Worm (Caenorhabditis elegans): ENCODE data around the gene ZK1073.1.

The ZK1073.1 gene

DNA sequence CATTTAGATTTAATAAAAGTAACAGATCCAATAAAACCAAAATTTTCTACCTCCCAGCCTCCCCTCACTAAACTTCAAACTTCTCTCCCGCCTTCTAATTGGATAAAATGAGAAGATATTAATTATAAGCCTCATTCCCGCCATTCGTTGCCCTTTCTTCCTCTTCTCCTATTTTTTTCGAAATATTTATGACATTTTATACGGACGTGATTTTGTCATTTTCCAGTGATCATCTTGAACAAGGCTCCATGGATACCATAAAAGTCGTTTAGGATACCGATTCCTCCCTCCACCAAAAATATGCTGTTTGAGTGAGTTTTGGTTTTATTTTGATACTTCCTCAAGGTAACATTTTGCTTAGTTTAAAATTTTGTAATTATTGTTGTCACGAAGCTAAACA, 25.3 kb downstream of the ZK1073.1 start, which contains the start of gene ZK1073.2:
ZK1073.2 (plus strand) TSS at position 301 of the 400 bp plus-strand sequence.
- TF ChIP-seq ceh-19 (GFP tag; optimal IDR thresholded peaks at IDR 0.05) (no peak), tbx-2 (tag; optimal IDR thresholded peaks at IDR 0.05) (no peak), che-1 (tag; optimal IDR thresholded peaks at IDR 0.05) (no peak), hlh-13 (GFP tag; optimal IDR thresholded peaks at IDR 0.05) (no peak), fkh-10 (GFP tag; optimal IDR thresholded peaks at IDR 0.05) (no peak), hlh-8 (tag; optimal IDR thresholded peaks at IDR 0.05) (no peak), ets-4 (tag; optimal IDR thresholded peaks at IDR 0.05) (no peak), elt-4 (tag; optimal IDR thresholded peaks at IDR 0.05) (no peak), tbx-7 (tag; optimal IDR thresholded peaks at IDR 0.05) (no peak), eyg-1 (tag; optimal IDR thresholded peaks at IDR 0.05) (no peak), nhr-232 (tag; optimal IDR thresholded peaks at IDR 0.05) (no peak), fax-1 (tag; optimal IDR thresholded peaks at IDR 0.05) (no peak)

DNA sequence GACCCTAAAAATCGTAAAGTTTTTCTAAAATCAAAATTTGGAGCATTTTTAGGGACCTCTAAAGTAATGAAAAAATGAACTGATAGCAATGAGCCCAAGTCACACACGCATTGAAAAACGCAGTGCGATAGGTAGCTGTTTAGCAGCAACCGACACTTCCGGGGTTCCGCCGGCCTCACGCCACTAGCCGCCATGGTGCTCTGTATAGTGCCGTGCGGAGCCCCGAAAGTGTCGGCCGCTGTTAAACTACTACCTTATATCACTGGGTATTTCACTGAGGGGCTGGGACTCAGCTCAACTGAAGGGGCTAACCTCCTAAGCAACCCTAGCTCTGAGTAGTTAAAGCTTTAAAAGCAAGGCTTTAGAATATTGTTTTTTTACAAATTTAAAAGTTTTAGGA, 29.4 kb downstream of the ZK1073.1 start:
- TF ChIP-seq nfya-1 (tag; optimal IDR thresholded peaks at IDR 0.05), result no peak
- TF ChIP-seq C38D4.7 (GFP tag; optimal IDR thresholded peaks at IDR 0.05), result no peak
- no peak for TF ChIP-seq ceh-22 (tag; optimal IDR thresholded peaks at IDR 0.05)
- TF ChIP-seq pros-1 (tag; optimal IDR thresholded peaks at IDR 0.05), result no peak

DNA sequence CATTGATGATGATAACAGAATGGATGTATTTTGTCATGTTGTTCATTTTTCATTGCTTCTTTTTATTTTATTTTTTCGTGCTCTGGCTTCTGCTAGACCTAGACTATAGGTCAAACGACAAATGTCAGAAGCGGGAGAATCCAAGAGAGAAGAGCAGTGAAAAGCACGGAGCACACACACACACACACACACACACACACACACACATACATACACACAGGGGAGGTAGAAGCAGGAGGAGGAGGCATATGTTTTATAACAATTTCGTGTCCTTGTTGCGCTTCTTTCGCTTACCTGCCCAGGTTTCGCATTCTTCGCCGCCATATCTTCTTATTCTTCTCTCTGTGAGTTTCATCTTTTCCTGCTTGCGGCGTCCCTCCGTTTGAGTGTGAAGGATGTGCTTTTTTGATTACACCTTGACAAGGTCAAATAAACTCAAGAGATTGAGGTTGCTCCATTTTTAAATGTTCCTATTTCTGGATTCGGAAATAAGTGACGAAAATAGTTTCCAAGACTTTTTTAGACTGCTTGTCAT, 30.5 kb downstream of the ZK1073.1 start:
- TF ChIP-seq zip-5 (tag; optimal IDR thresholded peaks at IDR 0.05) (no peak), ceh-18 (tag; optimal IDR thresholded peaks at IDR 0.05) (peak; percentile 61)

DNA sequence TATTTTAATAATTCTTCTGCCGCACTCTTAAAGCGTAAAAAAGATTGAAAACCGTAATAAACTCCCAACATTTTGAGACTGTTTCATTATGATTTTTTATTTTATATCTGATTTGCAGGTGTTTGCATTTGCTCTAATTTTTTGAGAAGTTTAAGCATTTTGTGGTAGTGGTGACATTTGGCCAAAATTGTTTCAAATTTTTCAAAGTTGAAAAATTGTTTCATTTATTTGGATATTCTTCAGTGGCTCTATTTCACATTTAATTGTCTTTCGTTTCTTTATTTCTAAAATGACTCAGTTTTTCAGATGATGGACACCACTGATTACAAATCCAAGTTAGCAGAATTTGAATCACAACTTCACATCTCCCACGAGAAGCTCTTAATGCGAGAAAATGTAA, 34.3 kb downstream of the ZK1073.1 start, which contains the start of gene C30F2.5:
C30F2.5 (plus strand) TSS at position 301 of the 400 bp plus-strand sequence.
- no peak for TF ChIP-seq K02D7.2 (tag; optimal IDR thresholded peaks at IDR 0.05)
- TF ChIP-seq ceh-31 (tag; optimal IDR thresholded peaks at IDR 0.05), result no peak
- no peak for TF ChIP-seq fkh-6 (tag; optimal IDR thresholded peaks at IDR 0.05)
- TF ChIP-seq elt-4 (tag; optimal IDR thresholded peaks at IDR 0.05), result no peak
- TF ChIP-seq unc-42 (tag; optimal IDR thresholded peaks at IDR 0.05), result no peak
- TF ChIP-seq pha-2 (tag; optimal IDR thresholded peaks at IDR 0.05), result no peak
- TF ChIP-seq sox-2 (GFP tag; IDR thresholded peaks at IDR 0.05), result no peak
- no peak for TF ChIP-seq C08G9.2 (tag; optimal IDR thresholded peaks at IDR 0.05)
- no peak for TF ChIP-seq elt-2 (tag; optimal IDR thresholded peaks at IDR 0.05)
- no peak for TF ChIP-seq ceh-9 (tag; optimal IDR thresholded peaks at IDR 0.05)
- no peak for TF ChIP-seq ets-4 (tag; optimal IDR thresholded peaks at IDR 0.05)
- no peak for TF ChIP-seq ceh-22 (tag; optimal IDR thresholded peaks at IDR 0.05)
- no peak for TF ChIP-seq mec-3 (tag; optimal IDR thresholded peaks at IDR 0.05; ENCODE audit: borderline replicate concordance)

DNA sequence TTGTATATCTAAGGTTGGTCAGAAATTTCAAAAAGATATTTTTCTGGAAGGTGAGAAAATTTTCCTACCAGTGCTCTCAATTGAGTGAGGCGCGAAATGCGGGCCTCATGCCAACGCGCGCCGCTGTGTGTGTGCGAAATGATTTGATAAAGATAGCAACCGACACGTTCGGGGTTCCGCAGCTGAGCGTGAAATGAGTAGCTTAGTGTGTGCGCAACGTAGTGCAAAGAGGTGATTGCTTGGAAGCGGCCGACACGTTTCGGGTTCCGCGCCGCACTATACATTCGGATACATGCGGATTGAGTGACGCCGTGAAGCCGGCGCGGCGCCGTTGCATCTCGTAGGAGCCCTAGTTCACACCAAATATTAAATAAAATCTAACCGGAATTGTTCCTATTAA, 37.5 kb downstream of the ZK1073.1 start:
- TF ChIP-seq T23F11.4 (GFP tag; optimal IDR thresholded peaks at IDR 0.05) (no peak), fkh-10 (GFP tag; optimal IDR thresholded peaks at IDR 0.05) (no peak), tbx-7 (tag; optimal IDR thresholded peaks at IDR 0.05) (no peak), nhr-232 (tag; optimal IDR thresholded peaks at IDR 0.05) (no peak), K02D7.2 (tag; optimal IDR thresholded peaks at IDR 0.05) (no peak), hlh-13 (GFP tag; optimal IDR thresholded peaks at IDR 0.05) (no peak)

DNA sequence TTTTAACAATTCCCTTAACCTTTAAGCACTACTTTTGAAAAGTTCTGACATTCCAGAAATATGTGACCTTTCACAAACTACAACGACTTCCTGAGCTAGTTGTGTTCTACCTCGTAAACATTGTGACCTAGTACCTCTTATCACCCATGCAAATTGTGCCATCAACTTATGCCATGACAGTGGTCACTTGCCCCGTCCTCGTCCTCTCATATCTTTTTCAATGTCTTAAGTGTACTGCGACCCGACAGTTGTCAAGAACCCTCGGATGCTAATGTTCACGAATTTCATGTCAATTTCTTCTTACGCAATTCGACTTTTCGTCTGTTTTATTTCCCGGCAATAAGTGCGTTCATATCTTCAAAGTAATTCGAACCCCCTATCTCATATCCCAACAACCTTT, 40.8 kb downstream of the ZK1073.1 start:
- TF ChIP-seq hlh-15 (tag; optimal IDR thresholded peaks at IDR 0.05) (no peak), pat-9 (tag; optimal IDR thresholded peaks at IDR 0.05) (no peak), che-1 (tag; optimal IDR thresholded peaks at IDR 0.05) (no peak), ceh-22 (tag; optimal IDR thresholded peaks at IDR 0.05) (no peak), syd-9 (tag; optimal IDR thresholded peaks at IDR 0.05) (no peak), ceh-45 (GFP tag; IDR thresholded peaks at IDR 0.05) (no peak), zip-5 (tag; optimal IDR thresholded peaks at IDR 0.05) (no peak), nfya-1 (tag; optimal IDR thresholded peaks at IDR 0.05) (no peak), ttx-3 (tag; optimal IDR thresholded peaks at IDR 0.05) (no peak), C08G9.2 (tag; optimal IDR thresholded peaks at IDR 0.05) (no peak), ets-4 (tag; optimal IDR thresholded peaks at IDR 0.05) (no peak), gmeb-2 (tag; optimal IDR thresholded peaks at IDR 0.05) (no peak), K09A11.1 (tag; optimal IDR thresholded peaks at IDR 0.05; ENCODE audit: insufficient read depth) (no peak)
